Worm (Caenorhabditis elegans) whole organism, L2 larva: ENCODE measurements around the gene Y37E11AM.3.

ENCODE experiments used
- F13H6.1 ChIP-seq: sonication (generic microtip); optimal IDR thresholded peaks from 2 replicates; lab custom pipeline; 2016; ENCODE audit warnings: missing genetic modification characterization, missing compliant biosample characterization
- ceh-82 ChIP-seq: fragments of 150-350 bp; optimal IDR thresholded peaks from 2 replicates; lab custom pipeline; 2014; ENCODE audit warnings: missing biosample characterization, missing genetic modification characterization
- lin-39 ChIP-seq: fragments of 150-350 bp; optimal IDR thresholded peaks from 2 replicates; lab custom pipeline; 2014; ENCODE audit warnings: missing biosample characterization, missing genetic modification reagents, missing genetic modification characterization
- snpc-4 ChIP-seq: fragments of 150-350 bp; optimal IDR thresholded peaks from 2 replicates; lab custom pipeline; 2014; ENCODE audit warnings: missing biosample characterization, missing genetic modification characterization

DNA sequence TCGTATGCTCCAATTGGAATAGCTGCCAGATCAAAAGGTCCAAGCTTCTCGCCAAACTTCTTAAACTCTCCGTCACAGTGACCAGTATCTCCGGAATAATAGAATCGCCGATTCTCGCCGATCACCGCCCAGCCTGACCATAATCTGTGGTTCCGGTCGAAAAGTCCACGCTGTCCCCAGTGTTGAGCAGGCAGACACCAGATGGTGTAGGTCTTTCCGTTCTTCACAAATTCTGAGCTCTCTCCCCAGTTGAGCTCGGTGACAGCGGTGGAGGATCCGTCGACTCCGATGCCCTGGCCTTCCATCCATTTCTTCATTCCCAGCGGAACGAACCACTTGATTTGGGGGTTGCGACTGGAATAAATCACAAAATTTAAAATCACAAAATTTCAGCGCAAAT is 17.3 kb upstream of the Y37E11AM.3 start:
- no peak for TF ChIP-seq snpc-4 (tag; lab: Kevin White, UChicago)
- TF ChIP-seq lin-39 (tag; lab: Kevin White, UChicago), result no peak
- no peak for TF ChIP-seq F13H6.1 (tag; lab: Kevin White, UChicago)
- TF ChIP-seq ceh-82 (tag; lab: Kevin White, UChicago), result no peak
